Worm (Caenorhabditis elegans): ENCODE measurements around the gene T01E8.1.
A peak's percentile ranks its signal among the peaks of the same experiment; 100 is the strongest.

The T01E8.1 gene

DNA sequence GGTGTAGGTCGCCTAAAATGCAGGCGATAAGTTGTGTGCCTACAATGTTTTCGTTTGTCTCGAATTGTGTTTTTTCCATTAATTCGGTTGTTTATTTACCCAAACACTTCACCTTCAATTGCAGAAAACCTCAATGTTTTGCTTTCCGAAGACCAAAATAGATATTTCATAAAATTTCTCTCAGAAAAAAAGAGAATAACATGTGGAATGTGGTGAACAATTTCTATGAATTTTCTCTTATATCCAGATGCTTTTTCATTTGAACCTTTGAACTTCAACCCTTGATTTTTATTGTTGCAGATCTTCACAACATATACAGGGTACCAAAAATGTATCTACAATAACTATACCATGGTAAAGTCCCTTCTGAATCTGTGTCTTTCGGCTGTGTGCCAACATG is at the start of gene T01E8.1:
Gene T01E8.1, plus strand, starts transcription at position 301 of the 400 bp plus-strand sequence.
- TF ChIP-seq lin-35 (GFP tag; optimal IDR thresholded peaks at IDR 0.05) = no peak
- TF ChIP-seq mef-2 (tag; optimal IDR thresholded peaks at IDR 0.05) = no peak
- peak; percentile 37 for TF ChIP-seq dsc-1 (tag; optimal IDR thresholded peaks at IDR 0.05)

DNA sequence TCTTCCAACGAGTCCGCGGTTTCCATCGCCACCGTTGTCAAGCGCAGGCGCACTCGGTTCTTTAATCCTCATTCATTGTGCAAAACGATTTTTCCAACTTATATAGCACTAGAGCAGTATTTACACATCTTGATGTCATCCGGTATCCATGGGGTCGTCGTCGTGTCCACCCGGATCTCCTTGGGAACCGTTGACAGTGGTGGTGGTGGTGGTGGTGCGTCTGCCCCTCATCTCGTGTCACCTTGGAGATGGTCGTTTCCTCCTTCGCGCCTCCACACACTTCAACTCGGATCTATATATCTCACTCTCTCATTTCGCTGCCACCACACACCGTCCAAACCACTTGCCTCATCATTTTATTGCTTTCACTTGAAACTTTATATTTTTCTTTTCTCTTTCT is 43.7 kb upstream of the T01E8.1 start:
- TF ChIP-seq fkh-8 (tag; optimal IDR thresholded peaks at IDR 0.05) (peak; percentile 63), nhr-20 (tag; optimal IDR thresholded peaks at IDR 0.05) (no peak)

DNA sequence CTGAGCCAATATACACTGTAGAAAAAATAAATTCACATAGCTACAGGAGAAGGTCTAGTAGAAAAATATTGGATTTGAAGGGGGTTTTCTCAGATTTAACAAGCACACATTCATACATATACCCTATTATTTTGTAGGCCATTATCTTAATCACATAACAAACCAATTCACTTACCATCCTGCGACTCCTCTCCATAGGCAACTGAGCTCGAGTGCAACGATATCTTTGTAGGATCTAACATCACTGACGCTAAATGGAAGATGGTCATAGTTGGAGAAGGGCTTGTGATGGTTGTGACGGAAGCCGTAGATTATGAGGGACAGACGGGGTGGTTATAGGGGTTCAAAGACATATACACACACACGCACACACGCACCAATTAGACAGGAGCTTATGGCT is 42.4 kb upstream of the T01E8.1 start:
- TF ChIP-seq efl-1 (optimal IDR thresholded peaks at IDR 0.05) (no peak), efl-1 (GFP tag; optimal IDR thresholded peaks at IDR 0.05 in 1 of 2) (peak in 1 of 2 experiments; percentile 59), efl-3 (GFP tag; optimal IDR thresholded peaks at IDR 0.05) (no peak)

DNA sequence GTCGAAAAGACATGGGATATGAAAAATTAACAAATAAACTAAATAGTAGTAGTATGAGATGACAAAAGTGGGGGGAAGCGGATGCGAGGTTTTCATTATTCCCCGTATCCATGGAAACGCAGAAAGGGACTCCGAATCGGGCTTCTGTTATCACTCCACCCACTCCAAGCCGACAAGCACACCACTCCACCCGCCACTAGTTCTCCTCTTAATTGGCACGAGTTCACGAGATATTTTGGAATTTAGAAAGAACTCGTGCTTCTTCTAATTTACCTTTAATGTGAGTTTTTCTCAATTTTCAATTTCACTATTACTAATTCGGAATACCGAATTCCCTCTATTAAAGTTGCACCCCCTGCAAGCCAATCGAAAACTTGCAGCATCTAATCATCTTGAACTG is 40.2 kb upstream of the T01E8.1 start:
- TF ChIP-seq unc-130 (tag; optimal IDR thresholded peaks at IDR 0.05) = no peak
- no peak for TF ChIP-seq mep-1 (tag; optimal IDR thresholded peaks at IDR 0.05)
- TF ChIP-seq snpc-4 (tag; optimal IDR thresholded peaks at IDR 0.05) = no peak
- TF ChIP-seq skn-1 (tag; optimal IDR thresholded peaks at IDR 0.05) = no peak
- TF ChIP-seq fkh-8 (tag; optimal IDR thresholded peaks at IDR 0.05) = peak; percentile 57
- TF ChIP-seq efl-3 (GFP tag; optimal IDR thresholded peaks at IDR 0.05) = no peak
- peak; percentile 37 for TF ChIP-seq dsc-1 (tag; optimal IDR thresholded peaks at IDR 0.05)

DNA sequence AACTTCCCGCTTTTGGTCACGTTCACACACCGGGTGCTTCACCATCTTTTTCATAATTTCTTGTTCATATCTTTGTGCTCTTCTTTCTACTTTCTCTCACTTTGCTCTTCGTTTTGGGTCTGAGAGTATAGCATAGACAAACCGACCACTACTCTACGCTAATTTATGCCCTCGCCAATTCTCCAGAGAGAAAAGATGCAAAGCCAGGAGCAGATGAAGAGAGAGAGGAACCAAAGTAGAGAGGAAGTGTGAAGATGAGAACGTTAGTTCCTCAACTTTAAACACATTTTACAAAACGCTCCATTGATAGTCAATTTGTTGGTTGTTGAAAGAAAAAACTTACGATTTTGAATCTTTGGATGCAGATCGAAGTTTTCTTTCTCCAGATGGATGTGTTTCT is 38.8 kb upstream of the T01E8.1 start:
- TF ChIP-seq ztf-11 (tag; optimal IDR thresholded peaks at IDR 0.05) (no peak), efl-1 (optimal IDR thresholded peaks at IDR 0.05) (no peak), efl-1 (GFP tag; optimal IDR thresholded peaks at IDR 0.05 in 1 of 2) (peak in 1 of 2 experiments; percentile 91)

DNA sequence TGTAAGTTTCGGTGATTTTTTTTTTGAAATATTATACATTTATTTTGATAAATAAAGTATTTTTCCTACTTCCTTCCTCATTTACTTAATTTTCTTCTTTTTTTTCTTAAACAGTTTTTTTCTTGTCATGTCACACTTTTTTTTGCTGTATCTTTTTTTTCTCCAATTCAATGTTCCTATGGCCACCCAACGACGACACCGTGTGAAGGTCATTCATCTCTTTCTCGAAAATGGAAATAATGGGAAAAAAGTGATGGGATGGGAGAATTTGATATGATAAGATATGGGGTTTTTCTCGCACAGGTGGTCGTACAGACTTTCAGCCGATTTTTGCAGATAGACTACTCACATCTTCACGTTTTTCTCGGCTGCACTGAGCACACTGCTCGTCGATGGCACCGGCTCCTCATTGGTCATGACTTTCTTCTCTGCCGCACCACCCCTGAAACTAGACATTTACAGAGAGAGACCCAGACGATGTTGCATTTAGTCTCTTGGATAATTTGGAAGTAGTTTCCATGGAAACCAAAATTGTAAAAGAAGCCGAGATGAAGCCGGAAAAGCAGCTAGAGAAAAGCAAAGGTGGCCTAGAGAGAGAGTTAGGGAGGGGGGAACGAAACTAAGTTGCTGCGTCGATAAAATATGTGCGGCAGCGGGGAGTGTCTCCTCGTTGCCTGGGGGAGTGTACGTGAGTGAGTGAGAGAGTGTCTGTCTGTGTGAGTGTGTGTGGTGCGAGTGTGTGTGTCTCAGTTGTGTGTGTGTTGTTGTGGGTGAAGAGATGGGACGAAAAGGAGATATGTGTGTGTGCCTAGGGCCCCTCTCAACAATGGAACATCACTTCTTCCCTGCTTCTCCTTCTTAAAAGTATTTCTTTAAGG is 37.4 kb upstream of the T01E8.1 start, which contains the start of gene daf-19:
Gene daf-19, minus strand, starts transcription at position 442 of the 878 bp plus-strand sequence.
- peak in 2 of 3 experiments; percentile 30 to 71 for TF ChIP-seq ceh-82 (tag; optimal IDR thresholded peaks at IDR 0.05)
- TF ChIP-seq mab-9 (GFP tag; IDR thresholded peaks at IDR 0.05) = no peak
- TF ChIP-seq isw-1 (GFP tag; IDR thresholded peaks at IDR 0.05) = peak; percentile 20
- no peak for TF ChIP-seq nhr-85 (tag)
- TF ChIP-seq lsy-2 (tag; optimal IDR thresholded peaks at IDR 0.05) = peak; percentile 48 to 59
- TF ChIP-seq lin-14 (GFP tag; optimal IDR thresholded peaks at IDR 0.05) = peak; percentile 76
- TF ChIP-seq jun-1 (tag; optimal IDR thresholded peaks at IDR 0.05) = peak; percentile 11
- TF ChIP-seq C16A3.4 (tag; optimal IDR thresholded peaks at IDR 0.05) = peak; percentile 16
- TF ChIP-seq skn-1 (tag; optimal IDR thresholded peaks at IDR 0.05) = peak; percentile 49
- TF ChIP-seq elt-2 (tag; optimal IDR thresholded peaks at IDR 0.05) = no peak
- TF ChIP-seq snu-23 (GFP tag; optimal IDR thresholded peaks at IDR 0.05) = peak; percentile 70
- no peak for TF ChIP-seq ces-1 (GFP tag; optimal IDR thresholded peaks at IDR 0.05)
- peak; percentile 28 to 50 for TF ChIP-seq lin-35 (GFP tag; optimal IDR thresholded peaks at IDR 0.05)
- peak; percentile 50 for TF ChIP-seq rnt-1 (tag; optimal IDR thresholded peaks at IDR 0.05)
- TF ChIP-seq irx-1 (tag; optimal IDR thresholded peaks at IDR 0.05) = peak; percentile 39
- TF ChIP-seq zag-1 (tag; optimal IDR thresholded peaks at IDR 0.05) = no peak
- TF ChIP-seq sox-4 (tag; optimal IDR thresholded peaks at IDR 0.05) = peak; percentile 51
- TF ChIP-seq unc-86 (tag; optimal IDR thresholded peaks at IDR 0.05) = peak; percentile 52
- peak; percentile 61 for TF ChIP-seq fos-1 (tag; optimal IDR thresholded peaks at IDR 0.05)
- peak; percentile 45 for TF ChIP-seq tbx-2 (tag; optimal IDR thresholded peaks at IDR 0.05)
- no peak for TF ChIP-seq ceh-90 (tag; optimal IDR thresholded peaks at IDR 0.05)
- peak; percentile 68 for TF ChIP-seq dsc-1 (tag; optimal IDR thresholded peaks at IDR 0.05)
- peak; percentile 63 for TF ChIP-seq swsn-7 (tag; optimal IDR thresholded peaks at IDR 0.05)
- TF ChIP-seq ztf-11 (tag; optimal IDR thresholded peaks at IDR 0.05) = peak in 1 of 2 experiments; percentile 73
- peak; percentile 66 for TF ChIP-seq nhr-71 (tag; optimal IDR thresholded peaks at IDR 0.05)
- TF ChIP-seq efl-1 (optimal IDR thresholded peaks at IDR 0.05) = peak; percentile 27 to 35
- TF ChIP-seq efl-1 (GFP tag; optimal IDR thresholded peaks at IDR 0.05 in 1 of 2) = peak in 1 of 2 experiments; percentile 18
- peak; percentile 65 for TF ChIP-seq nhr-11 (tag; optimal IDR thresholded peaks at IDR 0.05)
- no peak for TF ChIP-seq snpc-4 (tag; optimal IDR thresholded peaks at IDR 0.05)
- peak; percentile 60 for TF ChIP-seq pax-3 (tag; optimal IDR thresholded peaks at IDR 0.05)
- no peak for TF ChIP-seq F16B12.6 (tag; optimal IDR thresholded peaks at IDR 0.05)
- peak; percentile 96 for TF ChIP-seq fkh-8 (tag; optimal IDR thresholded peaks at IDR 0.05)
- no peak for TF ChIP-seq unc-130 (tag; optimal IDR thresholded peaks at IDR 0.05)
- peak; percentile 61 for TF ChIP-seq nhr-77 (tag; optimal IDR thresholded peaks at IDR 0.05)
- no peak for TF ChIP-seq ceh-63 (GFP tag; optimal IDR thresholded peaks at IDR 0.05)

Data from whole organism, L1 larva.